Fruit fly (Drosophila melanogaster) whole organism, embryonic: ENCODE data around the gene Ptth.

Experiments used
- Adf1 ChIP-seq: fragments of 200-800 bp; sonication (Bioruptor generic); IDR thresholded peaks from 2 replicates; pipeline ENCODE4 v1.3.6; 2022; ENCODE audit warnings: missing biosample characterization, missing genetic modification characterization
- CG10321 ChIP-seq: fragments of 200-800 bp; sonication (Bioruptor generic); IDR thresholded peaks from 2 replicates; pipeline ENCODE4 v1.3.6; 2022; ENCODE audit warnings: missing biosample characterization, missing genetic modification characterization
- CG10462 ChIP-seq: fragments of 200-800 bp; sonication (Bioruptor generic); optimal IDR thresholded peaks from 2 replicates; lab custom pipeline; 2016; ENCODE audit warnings: missing biosample characterization, missing genetic modification characterization
- CG12155 ChIP-seq: fragments of 200-800 bp; sonication (Bioruptor generic); optimal IDR thresholded peaks from 3 replicates; lab custom pipeline; 2016; ENCODE audit warnings: missing biosample characterization, missing genetic modification characterization
- CG12299 ChIP-seq: fragments of 200-800 bp; sonication (Bioruptor generic); optimal IDR thresholded peaks from 2 replicates; lab custom pipeline; 2018; ENCODE audit warnings: missing biosample characterization, mild to moderate bottlenecking, missing genetic modification characterization
- CG12744 ChIP-seq: fragments of 200-800 bp; sonication (Bioruptor generic); optimal IDR thresholded peaks from 2 replicates; lab custom pipeline; 2016; ENCODE audit warnings: missing biosample characterization, missing genetic modification characterization
- CG14050 ChIP-seq: fragments of 200-800 bp; sonication (Bioruptor generic); IDR thresholded peaks from 3 replicates; pipeline ENCODE4 v1.3.6; 2022; ENCODE audit warnings: missing biosample characterization, missing genetic modification characterization
- CG16779 ChIP-seq: fragments of 200-800 bp; sonication (Bioruptor generic); IDR thresholded peaks from 2 replicates; pipeline ENCODE4 v1.3.6; 2022; ENCODE audit warnings: missing biosample characterization, missing genetic modification characterization
- CG17385 ChIP-seq: fragments of 200-800 bp; sonication (Bioruptor generic); optimal IDR thresholded peaks from 3 replicates; lab custom pipeline; 2018; ENCODE audit warnings: missing biosample characterization, mild to moderate bottlenecking, missing genetic modification characterization
- CG17802 ChIP-seq: fragments of 200-800 bp; sonication (Bioruptor generic); optimal IDR thresholded peaks from 2 replicates; lab custom pipeline; 2018; ENCODE audit warnings: missing biosample characterization, mild to moderate bottlenecking, missing genetic modification characterization, moderate library complexity
- CG1832 ChIP-seq: fragments of 200-800 bp; sonication (Bioruptor generic); optimal IDR thresholded peaks from 2 replicates; lab custom pipeline; 2017; ENCODE audit warnings: missing biosample characterization, mild to moderate bottlenecking, missing genetic modification characterization, inconsistent platforms
- CG2129 ChIP-seq: fragments of 200-800 bp; sonication (Bioruptor generic); IDR thresholded peaks from 2 replicates; pipeline ENCODE4 v1.3.6; 2022; ENCODE audit warnings: missing biosample characterization, missing genetic modification characterization; ENCODE audit not compliant: partially characterized antibody
- CG32767 ChIP-seq: fragments of 200-800 bp; sonication (Bioruptor generic); IDR thresholded peaks from 2 replicates; pipeline ENCODE4 v1.3.6; 2022; ENCODE audit warnings: missing biosample characterization, missing genetic modification characterization
- CG3281 ChIP-seq: fragments of 200-800 bp; sonication (Bioruptor generic); optimal IDR thresholded peaks from 3 replicates; lab custom pipeline; 2017; ENCODE audit warnings: missing biosample characterization, mild to moderate bottlenecking, missing genetic modification characterization
- CG33213 ChIP-seq: fragments of 200-800 bp; sonication (Bioruptor generic); optimal IDR thresholded peaks from 3 replicates; lab custom pipeline; 2016; ENCODE audit warnings: missing biosample characterization, missing genetic modification characterization
- CG3726 ChIP-seq: fragments of 200-800 bp; sonication (Bioruptor generic); IDR thresholded peaks from 3 replicates; pipeline ENCODE4, ENCODE4 v1.3.6; 2022; ENCODE audit warnings: missing biosample characterization, missing genetic modification characterization
- CG4360 ChIP-seq: fragments of 200-800 bp; sonication (Bioruptor generic); IDR thresholded peaks from 2 replicates; pipeline ENCODE4 v1.3.6; 2022; ENCODE audit warnings: missing biosample characterization, missing genetic modification characterization
- CG7745 ChIP-seq: fragments of 200-800 bp; sonication (Bioruptor generic); optimal IDR thresholded peaks from 2 replicates; lab custom pipeline; 2018; ENCODE audit warnings: missing biosample characterization, mild to moderate bottlenecking, missing genetic modification characterization, moderate library complexity
- CG7928 ChIP-seq: fragments of 200-800 bp; sonication (Bioruptor generic); optimal IDR thresholded peaks from 2 replicates; lab custom pipeline; 2017; ENCODE audit warnings: missing biosample characterization, mild to moderate bottlenecking, missing genetic modification characterization
- CG9437 ChIP-seq: fragments of 200-800 bp; sonication (Bioruptor generic); optimal IDR thresholded peaks from 2 replicates; lab custom pipeline; 2018; ENCODE audit warnings: missing biosample characterization, mild to moderate bottlenecking, missing genetic modification characterization
- CHES-1-like ChIP-seq: fragments of 200-800 bp; sonication (Bioruptor generic); optimal IDR thresholded peaks from 2 replicates; lab custom pipeline; 2016; ENCODE audit warnings: missing biosample characterization, missing genetic modification characterization
- Dip2 ChIP-seq: fragments of 200-800 bp; sonication (Bioruptor generic); IDR thresholded peaks from 2 replicates; pipeline ENCODE4 v1.3.6; 2022; ENCODE audit warnings: missing biosample characterization, missing genetic modification characterization
- Dll ChIP-seq: fragments of 200-800 bp; sonication (Bioruptor generic); IDR thresholded peaks from 4 replicates; pipeline ENCODE4 v1.3.6; 2022; ENCODE audit warnings: missing biosample characterization, missing genetic modification characterization; ENCODE audit not compliant: partially characterized antibody
- Doc3 ChIP-seq: fragments of 200-800 bp; sonication (Bioruptor generic); IDR thresholded peaks from 3 replicates; pipeline ENCODE4 v1.3.6; 2022; ENCODE audit warnings: missing biosample characterization, missing genetic modification characterization; ENCODE audit not compliant: partially characterized antibody
- HLHmδ ChIP-seq: fragments of 200-800 bp; sonication (Bioruptor generic); optimal IDR thresholded peaks from 2 replicates; lab custom pipeline; 2018; ENCODE audit warnings: missing biosample characterization, mild to moderate bottlenecking, missing genetic modification characterization, moderate library complexity
- Hand ChIP-seq: fragments of 200-800 bp; sonication (Bioruptor generic); optimal IDR thresholded peaks from 2 replicates; lab custom pipeline; 2017; ENCODE audit warnings: mild to moderate bottlenecking, missing biosample characterization, missing genetic modification reagents, missing genetic modification characterization
- Nf-YA ChIP-seq: fragments of 200-800 bp; sonication (Bioruptor generic); IDR thresholded peaks from 2 replicates; pipeline ENCODE4 v1.3.6; 2022; ENCODE audit warnings: missing biosample characterization, missing genetic modification characterization
- Rx ChIP-seq: fragments of 200-800 bp; sonication (Bioruptor generic); IDR thresholded peaks from 2 replicates; pipeline ENCODE4 v1.3.6; 2022; ENCODE audit warnings: missing biosample characterization, missing genetic modification characterization
- Six4 ChIP-seq: fragments of 200-800 bp; sonication (Bioruptor generic); optimal IDR thresholded peaks from 2 replicates; lab custom pipeline; 2016; ENCODE audit warnings: missing biosample characterization, missing genetic modification characterization
- TFAM ChIP-seq: fragments of 200-800 bp; sonication (Bioruptor generic); optimal IDR thresholded peaks from 2 replicates; lab custom pipeline; 2017; ENCODE audit warnings: missing biosample characterization, missing genetic modification characterization, inconsistent platforms
- Trl ChIP-seq, 3 experiments: fragments of >200 bp in 2 of 3; fragments of 200-800 bp in 1 of 3; sonication (Bioruptor generic) in 1 of 3; optimal IDR thresholded peaks; 2 replicates in 1 of 3; 3 replicates in 2 of 3; lab custom pipeline; 2016 to 2017; ENCODE audit warnings: missing biosample characterization in 1 of 3, missing genetic modification characterization in 1 of 3
- Xbp1 ChIP-seq: fragments of 200-800 bp; sonication (Bioruptor generic); optimal IDR thresholded peaks from 3 replicates; lab custom pipeline; 2016; ENCODE audit warnings: missing biosample characterization, mild to moderate bottlenecking, missing genetic modification characterization
- Xrp1 ChIP-seq: fragments of 200-800 bp; sonication (Bioruptor generic); IDR thresholded peaks from 2 replicates; pipeline ENCODE4 v1.3.6; 2022; ENCODE audit warnings: missing biosample characterization, missing genetic modification characterization
- aop ChIP-seq: fragments of 200-800 bp; sonication (Bioruptor generic); IDR thresholded peaks from 2 replicates; pipeline ENCODE4 v1.3.6; 2022; ENCODE audit warnings: missing biosample characterization, missing genetic modification characterization
- chn ChIP-seq: fragments of 200-800 bp; sonication (Bioruptor generic); optimal IDR thresholded peaks from 2 replicates; lab custom pipeline; 2016; ENCODE audit warnings: missing biosample characterization, missing genetic modification characterization
- da ChIP-seq: fragments of 200-800 bp; sonication (Bioruptor generic); optimal IDR thresholded peaks from 2 replicates; lab custom pipeline; 2016; ENCODE audit warnings: missing biosample characterization, missing genetic modification characterization
- eve ChIP-seq, 2 experiments: fragments of >200 bp; optimal IDR thresholded peaks; 2 replicates each; lab custom pipeline; 2017; ENCODE audit warnings: missing biosample characterization in 2 of 2, missing genetic modification characterization in 2 of 2
- fu2 ChIP-seq: fragments of 200-800 bp; sonication (Bioruptor generic); optimal IDR thresholded peaks from 2 replicates; lab custom pipeline; 2016; ENCODE audit warnings: missing biosample characterization, missing genetic modification characterization
- grn ChIP-seq: fragments of 200-800 bp; sonication (Bioruptor generic); optimal IDR thresholded peaks from 3 replicates; lab custom pipeline; 2017; ENCODE audit warnings: missing biosample characterization, missing genetic modification characterization
- ham ChIP-seq: fragments of 200-800 bp; sonication (Bioruptor generic); IDR thresholded peaks from 2 replicates; pipeline ENCODE4 v1.3.6; 2022; ENCODE audit warnings: missing biosample characterization, missing genetic modification characterization
- kah ChIP-seq: fragments of 200-800 bp; sonication (Bioruptor generic); optimal IDR thresholded peaks from 2 replicates; lab custom pipeline; 2018; ENCODE audit warnings: missing biosample characterization, mild to moderate bottlenecking, missing genetic modification characterization
- lmd ChIP-seq: fragments of 200-800 bp; sonication (Bioruptor generic); IDR thresholded peaks from 2 replicates; pipeline ENCODE4 v1.3.6; 2022; ENCODE audit warnings: missing biosample characterization, missing genetic modification characterization
- mam ChIP-seq: fragments of 200-800 bp; sonication (Bioruptor generic); optimal IDR thresholded peaks from 3 replicates; lab custom pipeline; 2016; ENCODE audit warnings: missing biosample characterization, missing genetic modification characterization
- nau ChIP-seq: fragments of 200-800 bp; sonication (Bioruptor generic); optimal IDR thresholded peaks from 3 replicates; lab custom pipeline; 2017; ENCODE audit warnings: missing biosample characterization, mild to moderate bottlenecking, missing genetic modification characterization, missing genetic modification reagents
- nom ChIP-seq: fragments of 200-800 bp; sonication (Bioruptor generic); optimal IDR thresholded peaks from 2 replicates; lab custom pipeline; 2017; ENCODE audit warnings: missing biosample characterization, missing genetic modification characterization, mild to moderate bottlenecking, moderate library complexity, missing genetic modification reagents
- sna ChIP-seq: fragments of 200-800 bp; sonication (Bioruptor generic); IDR thresholded peaks from 2 replicates; pipeline ENCODE4 v1.3.6; 2022; ENCODE audit warnings: missing biosample characterization, missing genetic modification characterization; ENCODE audit not compliant: partially characterized antibody
- sr ChIP-seq: fragments of 200-800 bp; sonication (Bioruptor generic); IDR thresholded peaks from 3 replicates; pipeline ENCODE4 v1.3.6; 2022; ENCODE audit warnings: missing biosample characterization, missing genetic modification characterization
- tx ChIP-seq: fragments of 200-800 bp; sonication (Bioruptor generic); optimal IDR thresholded peaks from 2 replicates; lab custom pipeline; 2016; ENCODE audit warnings: missing biosample characterization, missing genetic modification characterization
- wek ChIP-seq: fragments of 200-800 bp; sonication (Bioruptor generic); optimal IDR thresholded peaks from 3 replicates; lab custom pipeline; 2018; ENCODE audit warnings: missing biosample characterization, mild to moderate bottlenecking, missing genetic modification characterization, moderate library complexity
- z ChIP-seq: fragments of 200-800 bp; sonication (Bioruptor generic); IDR thresholded peaks from 3 replicates; pipeline ENCODE4 v1.3.6; 2022; ENCODE audit warnings: missing biosample characterization, missing genetic modification characterization
- zfh1 ChIP-seq: fragments of 200-800 bp; sonication (Bioruptor generic); IDR thresholded peaks from 3 replicates; pipeline ENCODE4 v1.3.6; 2022; ENCODE audit warnings: missing biosample characterization, missing genetic modification characterization

Ptth gene

DNA sequence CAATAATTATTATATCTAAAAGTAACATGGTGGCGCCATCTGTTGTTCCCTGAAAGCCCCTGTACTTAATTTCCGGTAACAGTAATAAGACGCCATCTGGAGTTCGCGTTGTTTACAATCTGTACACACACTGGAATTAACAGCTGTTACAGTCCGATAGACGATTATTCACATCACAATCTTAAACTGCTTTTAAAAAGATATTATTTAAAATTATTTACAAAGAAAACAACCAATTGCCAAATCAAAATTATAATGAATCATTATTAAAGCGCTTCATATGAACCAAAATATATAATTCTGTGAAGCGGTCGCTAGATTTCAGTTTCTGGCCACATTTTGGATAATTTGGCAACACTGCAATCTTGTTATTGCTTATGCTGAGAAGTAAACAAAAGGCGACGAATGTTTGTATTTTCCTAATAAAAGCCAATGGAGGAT, 25.8 kb upstream of the Ptth start, which contains the start of gene CG13689 (continued):
- no peak for TF ChIP-seq CG1832
- no peak for TF ChIP-seq CG16779 (GFP tag; lab: Robert Waterston, UW)
- no peak; the same call in 1 of the 2 replicates for TF ChIP-seq sna (GFP tag; lab: Robert Waterston, UW)
- TF ChIP-seq CG12155 (GFP tag; lab: Kevin White, UChicago) = peak; percentile 12
- TF ChIP-seq fu2 (GFP tag; lab: Kevin White, UChicago) = peak; percentile 13
- TF ChIP-seq Dip2 (GFP tag; lab: Robert Waterston, UW) = peak; percentile 99
- TF ChIP-seq Xbp1 (GFP tag; lab: Kevin White, UChicago) = peak; percentile 80
- TF ChIP-seq tx (GFP tag; lab: Kevin White, UChicago) = no peak
- TF ChIP-seq CG17802 (tag; lab: Kevin White, UChicago) = no peak
- no peak for TF ChIP-seq HLHmδ (GFP tag; lab: Kevin White, UChicago)
- peak; percentile 42 for TF ChIP-seq CHES-1-like (GFP tag; lab: Kevin White, UChicago)
- no peak for TF ChIP-seq Six4
- TF ChIP-seq CG32767 = no peak
- no peak for TF ChIP-seq TFAM (GFP tag; lab: Kevin White, UChicago)
- no peak for TF ChIP-seq nom (GFP tag; lab: Kevin White, UChicago)
- TF ChIP-seq CG12299 (tag; lab: Kevin White, UChicago) = no peak
- TF ChIP-seq CG9437 (GFP tag; lab: Kevin White, UChicago) = no peak
- no peak for TF ChIP-seq CG14050 (GFP tag; lab: Robert Waterston, UW)
- TF ChIP-seq Xrp1 (GFP tag; lab: Robert Waterston, UW) = peak; percentile 49
- TF ChIP-seq CG2129 = no peak
- no peak for TF ChIP-seq Adf1 (GFP tag; lab: Robert Waterston, UW)
- no peak for TF ChIP-seq sr (GFP tag; lab: Robert Waterston, UW)
- TF ChIP-seq mam (GFP tag; lab: Kevin White, UChicago) = peak; percentile 24
- no peak for TF ChIP-seq Nf-YA (GFP tag; lab: Robert Waterston, UW)
- 0 out of 2 replicates have a peak, but pooled peaks have one; percentile 12 for TF ChIP-seq Rx (GFP tag; lab: Robert Waterston, UW)
- TF ChIP-seq Trl (optimal IDR thresholded peaks at IDR 0.05; lab: Kevin White, UChicago) = no peak
- peak; percentile 38 for TF ChIP-seq Trl (GFP tag; optimal IDR thresholded peaks at IDR 0.05; lab: Kevin White, UChicago)
- TF ChIP-seq CG12744 (GFP tag; lab: Kevin White, UChicago) = no peak
- no peak for TF ChIP-seq CG17385 (GFP tag; lab: Kevin White, UChicago)
- peak; percentile 70 for TF ChIP-seq zfh1
- TF ChIP-seq grn (GFP tag; lab: Kevin White, UChicago) = peak; percentile 78
- TF ChIP-seq da (GFP tag; lab: Kevin White, UChicago) = no peak
- TF ChIP-seq lmd = peak; percentile 53; the same call in 1 of the 2 replicates
- TF ChIP-seq Doc3 (GFP tag; lab: Robert Waterston, UW) = no peak
- TF ChIP-seq ham (GFP tag; lab: Robert Waterston, UW) = no peak
- no peak for TF ChIP-seq CG10321
- TF ChIP-seq wek (GFP tag; lab: Kevin White, UChicago) = no peak
- no peak for TF ChIP-seq CG7745 (tag; lab: Kevin White, UChicago)
- TF ChIP-seq Hand (GFP tag; lab: Kevin White, UChicago) = no peak
- TF ChIP-seq CG7928 (GFP tag; lab: Kevin White, UChicago) = no peak
- TF ChIP-seq CG3281 = no peak
- TF ChIP-seq CG33213 (GFP tag; lab: Kevin White, UChicago) = peak; percentile 24
- no peak for TF ChIP-seq z (GFP tag; lab: Robert Waterston, UW)
- peak; percentile 9 for TF ChIP-seq CG10462 (GFP tag; lab: Kevin White, UChicago)
- no peak for TF ChIP-seq kah (GFP tag; lab: Kevin White, UChicago)
- TF ChIP-seq CG3726 (GFP tag; lab: Robert Waterston, UW) = no peak
- TF ChIP-seq chn = peak; percentile 45
- TF ChIP-seq nau (GFP tag; lab: Kevin White, UChicago) = no peak
- no peak for TF ChIP-seq CG4360
- peak; percentile 56; the same call in 2 of the 4 replicates for TF ChIP-seq Dll
- TF ChIP-seq aop (GFP tag; lab: Robert Waterston, UW) = no peak
- TF ChIP-seq eve (GFP tag; optimal IDR thresholded peaks at IDR 0.05; lab: Kevin White, UChicago) = peak in 1 of 2 experiments; percentile 74
